Fruit fly (Drosophila melanogaster) whole organism, prepupa: ENCODE results near the gene eEF1delta.

Experiments
- CG1621 ChIP-seq: fragments of 200-800 bp; sonication (Bioruptor generic); optimal IDR thresholded peaks from 3 replicates; lab custom pipeline; 2018; ENCODE audit warnings: missing biosample characterization, mild to moderate bottlenecking, missing genetic modification characterization
- CG6163 ChIP-seq: fragments of 200-800 bp; sonication (Bioruptor generic); IDR thresholded peaks from 3 replicates; pipeline ENCODE4 v1.3.6; 2022; ENCODE audit warnings: missing biosample characterization, missing genetic modification characterization
- CG8119 ChIP-seq: fragments of 200-800 bp; sonication (Bioruptor generic); IDR thresholded peaks from 3 replicates; pipeline ENCODE4 v1.3.6; 2022; ENCODE audit warnings: missing biosample characterization, missing genetic modification characterization
- Sox14 ChIP-seq: fragments of 200-800 bp; sonication (Bioruptor generic); optimal IDR thresholded peaks from 3 replicates; lab custom pipeline; 2016; ENCODE audit warnings: missing biosample characterization, missing genetic modification characterization
- pdm3 ChIP-seq: fragments of 200-800 bp; sonication (Bioruptor generic); optimal IDR thresholded peaks from 3 replicates; lab custom pipeline; 2016; ENCODE audit warnings: missing biosample characterization, missing genetic modification characterization
- spab ChIP-seq: fragments of 200-800 bp; sonication (Bioruptor generic); optimal IDR thresholded peaks from 2 replicates; lab custom pipeline; 2017; ENCODE audit warnings: missing biosample characterization, mild to moderate bottlenecking, missing genetic modification characterization, missing genetic modification reagents

DNA sequence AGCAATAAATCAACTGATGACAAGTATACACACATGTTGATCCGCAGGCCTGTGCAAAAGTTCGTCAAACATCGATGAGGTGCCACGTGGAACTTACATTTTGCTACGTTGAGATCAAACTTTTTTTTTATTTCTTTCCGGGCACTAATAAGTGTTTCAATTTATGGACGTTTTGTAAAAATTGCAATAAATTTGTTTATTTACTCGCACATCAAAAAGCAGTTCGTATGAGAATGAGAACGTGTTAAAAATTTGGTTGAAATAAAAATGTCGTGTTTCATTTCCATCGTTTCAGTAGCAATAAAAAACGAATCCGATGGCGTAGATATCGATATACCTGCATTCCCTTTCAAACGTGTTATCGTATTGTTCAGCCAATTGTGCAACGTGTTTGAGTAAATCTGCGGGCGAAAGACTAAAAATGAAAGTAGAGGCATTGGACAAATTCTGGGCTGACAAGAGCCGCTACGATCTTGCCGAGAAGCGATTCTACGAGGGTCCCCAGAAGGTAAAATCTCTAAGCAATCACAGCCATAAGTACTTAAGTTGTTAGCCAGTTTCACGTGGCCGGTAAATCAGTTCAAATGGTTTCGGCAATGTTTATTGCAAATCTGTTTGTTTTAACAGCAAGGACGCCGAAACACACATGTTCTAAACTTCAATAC is at the start of gene eEF1delta:
- TF ChIP-seq pdm3 (GFP tag; lab: Kevin White, UChicago) (no peak), CG1621 (tag; lab: Kevin White, UChicago) (no peak), CG6163 (GFP tag; lab: Robert Waterston, UW) (no peak), spab (no peak), CG8119 (GFP tag; lab: Robert Waterston, UW) (no peak), Sox14 (GFP tag; lab: Kevin White, UChicago) (no peak)
